Worm (Caenorhabditis elegans) whole organism, mixed stage, embryonic: ENCODE measurements around the gene B0361.4.
A peak's percentile ranks its signal among the peaks of the same experiment; 100 is the strongest.

Experiments
- bed-3 ChIP-seq: fragments of 200-800 bp; sonication (Bioruptor generic); optimal IDR thresholded peaks from 3 replicates; lab custom pipeline; 2018; ENCODE audit warnings: mild to moderate bottlenecking, missing genetic modification characterization, moderate library complexity, missing compliant biosample characterization
- ces-1 ChIP-seq: fragments of 150-350 bp; optimal IDR thresholded peaks from 2 replicates; lab custom pipeline; 2014; ENCODE audit warnings: missing biosample characterization, missing genetic modification reagents, missing genetic modification characterization
- elt-1 ChIP-seq: sonication (generic microtip); optimal IDR thresholded peaks from 2 replicates; lab custom pipeline; 2017; ENCODE audit warnings: missing genetic modification characterization, mild to moderate bottlenecking, missing compliant biosample characterization, antibody characterized with exemption, moderate library complexity, borderline replicate concordance; ENCODE audit not compliant: insufficient read depth
- elt-3 ChIP-seq: fragments of 150-350 bp; optimal IDR thresholded peaks from 2 replicates; lab custom pipeline; 2014; ENCODE audit warnings: missing biosample characterization, missing genetic modification characterization
- flh-1 ChIP-seq: fragments of 200-800 bp; sonication (Bioruptor generic); optimal IDR thresholded peaks from 2 replicates; lab custom pipeline; 2018; ENCODE audit warnings: mild to moderate bottlenecking, missing genetic modification characterization, moderate library complexity, missing compliant biosample characterization
- ham-2 ChIP-seq: fragments of 200-800 bp; sonication (Bioruptor generic); optimal IDR thresholded peaks from 2 replicates; lab custom pipeline; 2018; ENCODE audit warnings: mild to moderate bottlenecking, missing genetic modification characterization, missing compliant biosample characterization
- nhr-12 ChIP-seq: fragments of 150-350 bp; optimal IDR thresholded peaks from 2 replicates; lab custom pipeline; 2014; ENCODE audit warnings: missing biosample characterization, missing genetic modification characterization
- pha-4 ChIP-seq: fragments of 150-350 bp; optimal IDR thresholded peaks from 2 replicates; lab custom pipeline; 2018; ENCODE audit warnings: missing biosample characterization, missing genetic modification reagents, missing genetic modification characterization
- sem-2 ChIP-seq: fragments of 200-800 bp; sonication (Bioruptor generic); optimal IDR thresholded peaks from 2 replicates; lab custom pipeline; 2018; ENCODE audit warnings: mild to moderate bottlenecking, missing genetic modification characterization, missing compliant biosample characterization
- sptf-1 ChIP-seq: sonication (generic microtip); optimal IDR thresholded peaks from 2 replicates; lab custom pipeline; 2017; ENCODE audit warnings: mild to moderate bottlenecking, missing genetic modification characterization, moderate library complexity, missing compliant biosample characterization
- unc-39 ChIP-seq: fragments of 150-350 bp; optimal IDR thresholded peaks from 2 replicates; lab custom pipeline; 2014; ENCODE audit warnings: missing biosample characterization, missing genetic modification characterization
- unc-62 ChIP-seq: fragments of 150-350 bp; optimal IDR thresholded peaks from 2 replicates; lab custom pipeline; 2014; ENCODE audit warnings: missing biosample characterization, missing genetic modification reagents, missing genetic modification characterization
- zip-8 ChIP-seq: fragments of 150-350 bp; optimal IDR thresholded peaks from 2 replicates; lab custom pipeline; 2014; ENCODE audit warnings: missing biosample characterization, missing genetic modification characterization

ce11 chrIII:7262592-7262991, 3.8 kb downstream of the B0361.4 start:
- TF ChIP-seq zip-8 (tag; lab: Kevin White, UChicago) (no peak), elt-3 (tag; lab: Kevin White, UChicago) (no peak), unc-62 (no peak), sptf-1 (tag; lab: Kevin White, UChicago) (no peak), unc-39 (tag; lab: Kevin White, UChicago) (no peak), ham-2 (GFP tag; lab: Kevin White, UChicago) (no peak), pha-4 (tag; lab: Kevin White, UChicago) (no peak), elt-1 (tag; lab: Kevin White, UChicago) (no peak), sem-2 (GFP tag; lab: Kevin White, UChicago) (no peak), flh-1 (GFP tag; lab: Kevin White, UChicago) (no peak), nhr-12 (no peak), bed-3 (GFP tag; lab: Kevin White, UChicago) (no peak), ces-1 (GFP tag; lab: Kevin White, UChicago) (peak; percentile 34)
